Worm (Caenorhabditis elegans) whole organism, young adult: Measurements from ENCODE around the gene D2089.8.

Experiments
- C06A6.2 ChIP-seq: fragments of 200-800 bp; sonication (Bioruptor generic); conservative IDR thresholded peaks from 2 replicates; pipeline ENCODE4 v1.3.6; 2022; ENCODE audit warnings: missing genetic modification characterization, missing compliant biosample characterization
- D2030.7 ChIP-seq: fragments of 200-800 bp; sonication (Bioruptor generic); IDR thresholded peaks from 2 replicates; pipeline ENCODE4 v1.3.6; 2022; ENCODE audit warnings: missing genetic modification reagents, missing genetic modification characterization, missing compliant biosample characterization
- F23B12.7 ChIP-seq: sonication (generic microtip); optimal IDR thresholded peaks from 2 replicates; lab custom pipeline; 2017; ENCODE audit warnings: missing genetic modification characterization, mild to moderate bottlenecking, missing compliant biosample characterization, antibody characterized with exemption, moderate library complexity; ENCODE audit not compliant: insufficient read depth
- F33H1.4 ChIP-seq: fragments of 200-800 bp; sonication (Bioruptor generic); IDR thresholded peaks from 2 replicates; pipeline ENCODE4 v1.3.6; 2022; ENCODE audit warnings: missing genetic modification reagents, missing genetic modification characterization, missing compliant biosample characterization
- F49E8.2 ChIP-seq: sonication (generic microtip); optimal IDR thresholded peaks from 3 replicates; lab custom pipeline; 2017; ENCODE audit warnings: missing genetic modification characterization, mild to moderate bottlenecking, missing compliant biosample characterization, antibody characterized with exemption, moderate library complexity; ENCODE audit not compliant: insufficient read depth
- F52B5.7 ChIP-seq: sonication (generic microtip); optimal IDR thresholded peaks from 2 replicates; lab custom pipeline; 2016; ENCODE audit warnings: mild to moderate bottlenecking, missing genetic modification characterization, missing compliant biosample characterization
- F55B11.4 ChIP-seq: sonication (generic microtip); optimal IDR thresholded peaks from 2 replicates; lab custom pipeline; 2016; ENCODE audit warnings: missing compliant biosample characterization, missing genetic modification characterization, borderline replicate concordance; ENCODE audit not compliant: insufficient read depth
- T26A5.8 ChIP-seq: sonication (generic microtip); optimal IDR thresholded peaks from 2 replicates; lab custom pipeline; 2016; ENCODE audit warnings: missing genetic modification characterization, missing compliant biosample characterization
- Y95B8A.8 ChIP-seq: fragments of 200-800 bp; sonication (Bioruptor generic); IDR thresholded peaks from 2 replicates; pipeline ENCODE4 v1.3.6; 2022; ENCODE audit warnings: missing genetic modification reagents, missing genetic modification characterization, missing compliant biosample characterization
- ZK185.1 ChIP-seq: sonication (generic microtip); optimal IDR thresholded peaks from 2 replicates; lab custom pipeline; 2016; ENCODE audit warnings: mild to moderate bottlenecking, missing genetic modification characterization, missing compliant biosample characterization; ENCODE audit not compliant: poor library complexity, severe bottlenecking
- bed-1 ChIP-seq: fragments of 200-800 bp; sonication (Bioruptor generic); IDR thresholded peaks from 2 replicates; pipeline ENCODE4 v1.3.6; 2022; ENCODE audit warnings: missing genetic modification reagents, missing genetic modification characterization, missing compliant biosample characterization
- ccch-3 ChIP-seq: fragments of 200-800 bp; sonication (Bioruptor generic); optimal IDR thresholded peaks from 2 replicates; lab custom pipeline; 2018; ENCODE audit warnings: mild to moderate bottlenecking, missing genetic modification characterization, missing compliant biosample characterization
- cebp-1 ChIP-seq, 2 experiments: fragments of 200-800 bp in 1 of 2; sonication (Bioruptor generic) in 1 of 2; sonication (generic microtip) in 1 of 2; IDR thresholded peaks in 1 of 2; optimal IDR thresholded peaks in 1 of 2; 2 replicates each; pipeline versions ENCODE4 v1.3.6 to Lab custom; 2017 to 2022; ENCODE audit warnings: missing compliant biosample characterization in 2 of 2, missing genetic modification characterization in 2 of 2, mild to moderate bottlenecking in 1 of 2, missing genetic modification reagents in 1 of 2, moderate library complexity in 1 of 2
- cebp-2 ChIP-seq: fragments of 200-800 bp; sonication (Bioruptor generic); IDR thresholded peaks from 2 replicates; pipeline ENCODE4 v1.3.6; 2022; ENCODE audit warnings: missing genetic modification characterization, missing compliant biosample characterization
- ceh-100 ChIP-seq: fragments of 200-800 bp; sonication (Bioruptor generic); IDR thresholded peaks from 2 replicates; pipeline ENCODE4 v1.3.6; 2022; ENCODE audit warnings: missing genetic modification reagents, missing genetic modification characterization, missing compliant biosample characterization
- ceh-27 ChIP-seq: fragments of 200-800 bp; sonication (Bioruptor generic); optimal IDR thresholded peaks from 2 replicates; lab custom pipeline; 2018; ENCODE audit warnings: mild to moderate bottlenecking, missing genetic modification characterization, moderate library complexity, missing compliant biosample characterization
- ceh-40 ChIP-seq: fragments of 200-800 bp; sonication (Bioruptor generic); IDR thresholded peaks from 2 replicates; pipeline ENCODE4 v1.3.6; 2022; ENCODE audit warnings: missing genetic modification characterization, missing compliant biosample characterization
- ceh-79 ChIP-seq: sonication (generic microtip); optimal IDR thresholded peaks from 2 replicates; lab custom pipeline; 2017; ENCODE audit warnings: mild to moderate bottlenecking, missing genetic modification characterization, missing compliant biosample characterization
- ceh-91 ChIP-seq: fragments of 200-800 bp; sonication (Bioruptor generic); IDR thresholded peaks from 2 replicates; pipeline ENCODE4 v1.3.6; 2022; ENCODE audit warnings: missing genetic modification reagents, missing genetic modification characterization, missing compliant biosample characterization
- dpl-1 ChIP-seq: fragments of 150-350 bp; optimal IDR thresholded peaks from 2 replicates; lab custom pipeline; 2014; ENCODE audit warnings: missing biosample characterization, missing genetic modification reagents, missing genetic modification characterization
- hlh-12 ChIP-seq: sonication (generic microtip); optimal IDR thresholded peaks from 2 replicates; lab custom pipeline; 2016; ENCODE audit warnings: missing genetic modification characterization, missing compliant biosample characterization
- hmg-1.2 ChIP-seq: fragments of 200-800 bp; sonication (Bioruptor generic); IDR thresholded peaks from 2 replicates; pipeline ENCODE4 v1.3.6; 2022; ENCODE audit warnings: missing genetic modification reagents, missing genetic modification characterization, missing compliant biosample characterization
- lin-40 ChIP-seq: sonication (generic microtip); optimal IDR thresholded peaks from 2 replicates; lab custom pipeline; 2016; ENCODE audit warnings: missing genetic modification characterization, mild to moderate bottlenecking, missing compliant biosample characterization, missing genotype, missing genetic modification reagents
- lin-54 ChIP-seq: fragments of 200-800 bp; sonication (Bioruptor generic); optimal IDR thresholded peaks from 2 replicates; lab custom pipeline; 2018; ENCODE audit warnings: mild to moderate bottlenecking, missing genetic modification characterization, missing compliant biosample characterization
- lir-1 ChIP-seq: fragments of 200-800 bp; sonication (Bioruptor generic); conservative IDR thresholded peaks from 2 replicates; pipeline ENCODE4 v1.3.6; 2022; ENCODE audit warnings: missing genetic modification reagents, missing genetic modification characterization, missing compliant biosample characterization
- lsl-1 ChIP-seq: fragments of 200-800 bp; sonication (Bioruptor generic); optimal IDR thresholded peaks from 2 replicates; lab custom pipeline; 2018; ENCODE audit warnings: mild to moderate bottlenecking, missing genetic modification characterization, moderate library complexity, missing compliant biosample characterization
- madf-6 ChIP-seq: fragments of 200-800 bp; sonication (Bioruptor generic); IDR thresholded peaks from 2 replicates; pipeline ENCODE4 v1.3.6; 2022; ENCODE audit warnings: missing genetic modification reagents, missing genetic modification characterization, missing compliant biosample characterization
- madf-8 ChIP-seq: fragments of 200-800 bp; sonication (Bioruptor generic); conservative IDR thresholded peaks from 2 replicates; pipeline ENCODE4 v1.3.6; 2022; ENCODE audit warnings: missing genetic modification reagents, missing genetic modification characterization, missing compliant biosample characterization
- mes-4 ChIP-seq: sonication (generic microtip); optimal IDR thresholded peaks from 2 replicates; lab custom pipeline; 2016; ENCODE audit warnings: missing genotype, missing genetic modification characterization, missing compliant biosample characterization
- nhr-80 ChIP-seq: sonication (generic microtip); optimal IDR thresholded peaks from 2 replicates; lab custom pipeline; 2016; ENCODE audit warnings: missing genetic modification characterization, missing compliant biosample characterization
- rcor-1 ChIP-seq: fragments of 200-800 bp; sonication (Bioruptor generic); IDR thresholded peaks from 2 replicates; pipeline ENCODE4 v1.3.6; 2022; ENCODE audit warnings: missing genetic modification reagents, missing genetic modification characterization, missing compliant biosample characterization
- rec-8 ChIP-seq, 2 experiments: sonication (generic microtip); optimal IDR thresholded peaks; 2 replicates each; lab custom pipeline; 2016; ENCODE audit warnings: mild to moderate bottlenecking in 2 of 2, missing genetic modification characterization in 2 of 2, missing genetic modification reagents in 2 of 2, missing genotype in 2 of 2, missing biosample characterization in 1 of 2, missing compliant biosample characterization in 1 of 2, moderate library complexity in 1 of 2
- snpc-4 ChIP-seq, 5 experiments: fragments of 150-350 bp in 1 of 5; sonication (generic microtip) in 4 of 5; optimal IDR thresholded peaks; 2 replicates each; lab custom pipeline; 2014 to 2018; ENCODE audit warnings: missing genetic modification characterization in 5 of 5, missing biosample characterization in 3 of 5, antibody characterized with exemption in 2 of 5, mild to moderate bottlenecking in 2 of 5, missing compliant biosample characterization in 2 of 5, missing genotype in 2 of 5, moderate library complexity in 2 of 5, missing genetic modification reagents in 1 of 5
- somi-1 ChIP-seq: fragments of 200-800 bp; sonication (Bioruptor generic); optimal IDR thresholded peaks from 2 replicates; lab custom pipeline; 2018; ENCODE audit warnings: mild to moderate bottlenecking, missing genetic modification characterization, missing compliant biosample characterization
- sptf-2 ChIP-seq: fragments of 200-800 bp; sonication (Bioruptor generic); optimal IDR thresholded peaks from 2 replicates; lab custom pipeline; 2018; ENCODE audit warnings: mild to moderate bottlenecking, missing genetic modification characterization, missing compliant biosample characterization
- tbp1 ChIP-seq: fragments of 200-800 bp; sonication (Bioruptor generic); optimal IDR thresholded peaks from 2 replicates; lab custom pipeline; 2018; ENCODE audit warnings: mild to moderate bottlenecking, missing genetic modification characterization, missing compliant biosample characterization
- tlf-1 ChIP-seq: fragments of 200-800 bp; sonication (Bioruptor generic); optimal IDR thresholded peaks from 2 replicates; lab custom pipeline; 2018; ENCODE audit warnings: mild to moderate bottlenecking, missing genetic modification characterization, missing compliant biosample characterization
- ztf-18 ChIP-seq: sonication (generic microtip); optimal IDR thresholded peaks from 2 replicates; lab custom pipeline; 2016; ENCODE audit warnings: missing genotype, mild to moderate bottlenecking, missing genetic modification characterization, missing compliant biosample characterization

The D2089.8 gene

ce11 chrII:10661448-10662064 lies 1.0 kb downstream of the D2089.8 start:
- TF ChIP-seq bed-1 = 0 out of 2 replicates have a peak, but pooled peaks have one; percentile 35
- no peak for TF ChIP-seq F49E8.2 (tag; lab: Kevin White, UChicago)

- TF ChIP-seq madf-6 (GFP tag; lab: Robert Waterston, UW) (peak; percentile 38; the same call in 1 of the 2 replicates), cebp-2 (no peak), F52B5.7 (tag; lab: Kevin White, UChicago) (no peak)
Measured at ce11 chrII:10660892-10661291, 1.7 kb downstream of the D2089.8 start, which contains the start of gene marc-2. Gene marc-2, minus strand, starts transcription at chrII:10660992.

- TF ChIP-seq Y95B8A.8 (GFP tag; lab: Robert Waterston, UW) (no peak), rec-8 (tag; optimal IDR thresholded peaks at IDR 0.05; lab: Kevin White, UChicago) (no peak), ceh-40 (GFP tag; lab: Robert Waterston, UW) (no peak), hlh-12 (tag; lab: Kevin White, UChicago) (no peak), nhr-80 (tag; lab: Kevin White, UChicago) (no peak), T26A5.8 (tag; lab: Kevin White, UChicago) (no peak)
Measured at ce11 chrII:10659585-10659984, 3.0 kb downstream of the D2089.8 start.

ce11 chrII:10658576-10659256 lies 3.9 kb downstream of the D2089.8 start, which contains the start of the genes snu-13 and rsp-7:
Gene snu-13, minus strand, starts transcription at chrII:10658626.
Gene rsp-7, plus strand, starts transcription at chrII:10659206.
- peak; percentile 68 for TF ChIP-seq lin-54
- TF ChIP-seq rcor-1 = 0 out of 2 replicates have a peak, but pooled peaks have one; percentile 6
- peak; percentile 91 for TF ChIP-seq F33H1.4 (GFP tag; lab: Robert Waterston, UW)
- TF ChIP-seq tbp1 (GFP tag; lab: Kevin White, UChicago) = peak; percentile 41
- no peak for TF ChIP-seq mes-4 (tag; lab: Kevin White, UChicago)
- no peak for TF ChIP-seq sptf-2
- TF ChIP-seq cebp-1 (GFP tag; IDR thresholded peaks at IDR 0.05; lab: Robert Waterston, UW) = no peak
- peak; percentile 36 for TF ChIP-seq cebp-1 (tag; optimal IDR thresholded peaks at IDR 0.05; lab: Kevin White, UChicago)
- peak; percentile 25 for TF ChIP-seq ZK185.1 (tag; lab: Kevin White, UChicago)
- peak; percentile 68 for TF ChIP-seq ceh-91 (GFP tag; lab: Robert Waterston, UW)
- TF ChIP-seq madf-6 (GFP tag; lab: Robert Waterston, UW) = peak; percentile 53; the same call in 1 of the 2 replicates
- peak; percentile 78 for TF ChIP-seq F23B12.7 (tag; lab: Kevin White, UChicago)
- TF ChIP-seq somi-1 (GFP tag; lab: Kevin White, UChicago) = peak; percentile 0
- TF ChIP-seq dpl-1 (GFP tag; lab: Kevin White, UChicago) = peak; percentile 21
- TF ChIP-seq hmg-1.2 (GFP tag; lab: Robert Waterston, UW) = peak; percentile 42; the same call in 1 of the 2 replicates
- TF ChIP-seq snpc-4 (GFP tag; optimal IDR thresholded peaks at IDR 0.05; lab: Kevin White, UChicago) = peak; percentile 54
- peak in 3 of 4 experiments; percentile 23 to 74 (median 29) for TF ChIP-seq snpc-4 (tag; optimal IDR thresholded peaks at IDR 0.05; lab: Kevin White, UChicago)
- TF ChIP-seq ccch-3 = no peak
- peak; percentile 31 for TF ChIP-seq F49E8.2 (tag; lab: Kevin White, UChicago)
- TF ChIP-seq lir-1 (GFP tag; lab: Robert Waterston, UW) = peak; percentile 48; the same call in 1 of the 2 replicates
- TF ChIP-seq D2030.7 = peak; percentile 22; the same call in 1 of the 2 replicates
- peak; percentile 54 for TF ChIP-seq tlf-1 (GFP tag; lab: Kevin White, UChicago)
- peak; percentile 28 for TF ChIP-seq ceh-27
- peak; percentile 57 for TF ChIP-seq madf-8 (GFP tag; lab: Robert Waterston, UW)
- no peak for TF ChIP-seq F55B11.4
- TF ChIP-seq ceh-79 = no peak
- TF ChIP-seq lin-40 = peak; percentile 37
- TF ChIP-seq lsl-1 = peak; percentile 69
- peak; percentile 3 for TF ChIP-seq ztf-18 (tag; lab: Kevin White, UChicago)
- TF ChIP-seq nhr-80 (tag; lab: Kevin White, UChicago) = peak; percentile 22
- TF ChIP-seq ceh-100 (GFP tag; lab: Robert Waterston, UW) = no peak
- 0 out of 2 replicates have a peak, but pooled peaks have one; percentile 23 for TF ChIP-seq C06A6.2 (GFP tag; lab: Robert Waterston, UW)
